Worm (Caenorhabditis elegans) whole organism, midembryonic: Measurements from ENCODE around the gene Y17D7B.4.

Source experiments
- T22C8.4 ChIP-seq: fragments of 200-800 bp; sonication (Bioruptor generic); IDR thresholded peaks from 2 replicates; pipeline ENCODE4 v1.3.6; 2022; ENCODE audit warnings: missing genetic modification characterization, missing compliant biosample characterization
- cog-1 ChIP-seq: sonication (generic microtip); optimal IDR thresholded peaks from 2 replicates; lab custom pipeline; 2016; ENCODE audit warnings: missing genetic modification characterization, missing compliant biosample characterization
- flt-1 ChIP-seq: fragments of 200-800 bp; sonication (Bioruptor generic); IDR thresholded peaks from 2 replicates; pipeline ENCODE4 v1.3.6; 2022; ENCODE audit warnings: missing genetic modification characterization, missing compliant biosample characterization
- klf-2 ChIP-seq: fragments of 200-800 bp; sonication (Bioruptor generic); conservative IDR thresholded peaks from 2 replicates; pipeline ENCODE4 v1.3.6; 2022; ENCODE audit warnings: missing genetic modification reagents, missing genetic modification characterization, missing compliant biosample characterization
- med-1 ChIP-seq: sonication (generic microtip); optimal IDR thresholded peaks from 2 replicates; lab custom pipeline; 2017; ENCODE audit warnings: missing genetic modification characterization, mild to moderate bottlenecking, missing compliant biosample characterization, antibody characterized with exemption, missing genetic modification reagents; ENCODE audit not compliant: insufficient read depth
- ref-1 ChIP-seq: fragments of 200-800 bp; sonication (Bioruptor generic); conservative IDR thresholded peaks from 2 replicates; pipeline ENCODE4 v1.3.6; 2022; ENCODE audit warnings: missing genetic modification reagents, missing genetic modification characterization, missing compliant biosample characterization
- tab-1 ChIP-seq: fragments of 200-800 bp; sonication (Bioruptor generic); IDR thresholded peaks from 2 replicates; pipeline ENCODE4 v1.3.6; 2022; ENCODE audit warnings: missing genetic modification characterization, missing compliant biosample characterization
- ztf-23 ChIP-seq: fragments of 200-800 bp; sonication (Bioruptor generic); IDR thresholded peaks from 2 replicates; pipeline ENCODE4 v1.3.6; 2022; ENCODE audit warnings: missing genetic modification reagents, missing genetic modification characterization, missing compliant biosample characterization
- ztf-29 ChIP-seq: fragments of 200-800 bp; sonication (Bioruptor generic); IDR thresholded peaks from 2 replicates; pipeline ENCODE4 v1.3.6; 2022; ENCODE audit warnings: missing genetic modification reagents, missing genetic modification characterization, missing compliant biosample characterization

Y17D7B.4 gene

DNA sequence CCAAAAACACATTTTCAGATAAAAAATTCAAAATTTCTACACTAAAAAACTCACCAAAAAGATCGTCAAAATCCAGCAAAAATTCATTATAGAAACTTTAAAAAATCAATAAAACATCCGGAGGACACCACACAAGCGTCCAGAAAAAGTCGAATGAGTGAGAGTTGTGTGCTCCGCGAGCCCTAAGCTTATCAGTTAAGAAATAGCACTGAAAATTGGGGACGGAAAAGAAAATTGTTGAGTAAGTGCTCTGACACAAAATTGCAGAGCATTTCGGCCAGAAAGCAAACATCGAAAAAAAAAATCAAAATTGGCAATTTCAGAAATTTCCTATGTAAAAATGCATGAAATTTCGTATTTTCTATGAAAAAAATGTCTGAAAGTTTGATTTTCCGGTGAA, 38.8 kb downstream of the Y17D7B.4 start:
- no peak for TF ChIP-seq ztf-23

DNA sequence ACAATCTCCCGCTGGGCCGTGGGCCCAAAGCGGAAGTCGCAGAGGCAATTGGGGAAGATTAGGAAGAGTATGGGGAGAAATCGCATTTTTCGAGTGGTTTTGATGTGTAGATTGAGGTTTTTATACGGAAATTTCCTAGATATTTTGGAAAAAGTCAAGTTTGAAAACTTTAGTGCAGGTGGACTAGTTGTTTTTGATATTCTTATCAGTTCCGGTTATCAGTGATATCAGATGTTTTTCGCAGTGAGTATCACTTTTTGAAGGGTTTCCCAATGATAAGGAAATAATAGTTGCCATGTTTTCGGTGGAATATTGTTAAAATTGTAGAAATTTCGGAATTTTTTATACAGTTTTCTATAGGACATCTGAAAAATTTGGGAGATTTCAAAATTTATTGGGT, 42.1 kb downstream of the Y17D7B.4 start, which contains the start of gene scl-20:
Gene scl-20, minus strand, starts transcription at position 101 of the 400 bp plus-strand sequence.
- TF ChIP-seq tab-1 (GFP tag; lab: Robert Waterston, UW) (no peak), klf-2 (GFP tag; lab: Robert Waterston, UW) (no peak)

DNA sequence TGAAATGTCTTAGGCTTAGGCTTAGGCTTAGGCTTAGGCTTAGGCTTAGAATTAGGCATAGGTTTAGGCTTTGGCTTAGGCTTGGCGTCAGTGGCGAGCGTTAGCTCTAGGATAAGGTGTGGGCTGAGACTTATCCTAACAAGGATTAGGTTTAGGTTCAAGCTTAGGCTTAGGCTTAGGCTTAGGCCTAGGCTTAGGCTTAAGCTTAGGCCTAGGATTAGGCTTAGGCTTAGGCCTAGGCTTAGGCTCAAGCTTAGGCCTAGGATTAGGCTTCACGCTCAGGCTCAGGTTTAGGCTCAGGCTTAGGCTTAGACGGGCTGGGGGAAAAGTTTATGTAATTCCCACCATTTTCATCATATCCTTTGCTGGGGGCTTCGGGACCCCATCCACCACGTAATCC, 42.5 kb downstream of the Y17D7B.4 start:
- TF ChIP-seq klf-2 (GFP tag; lab: Robert Waterston, UW): no peak
- TF ChIP-seq ztf-23: no peak
- no peak for TF ChIP-seq cog-1 (tag; lab: Kevin White, UChicago)
- no peak for TF ChIP-seq T22C8.4 (GFP tag; lab: Robert Waterston, UW)
- TF ChIP-seq med-1: no peak
- TF ChIP-seq ztf-29 (GFP tag; lab: Robert Waterston, UW): no peak
- no peak for TF ChIP-seq ref-1 (GFP tag; lab: Robert Waterston, UW)
- no peak for TF ChIP-seq flt-1 (GFP tag; lab: Robert Waterston, UW)
- TF ChIP-seq tab-1 (GFP tag; lab: Robert Waterston, UW): no peak

DNA sequence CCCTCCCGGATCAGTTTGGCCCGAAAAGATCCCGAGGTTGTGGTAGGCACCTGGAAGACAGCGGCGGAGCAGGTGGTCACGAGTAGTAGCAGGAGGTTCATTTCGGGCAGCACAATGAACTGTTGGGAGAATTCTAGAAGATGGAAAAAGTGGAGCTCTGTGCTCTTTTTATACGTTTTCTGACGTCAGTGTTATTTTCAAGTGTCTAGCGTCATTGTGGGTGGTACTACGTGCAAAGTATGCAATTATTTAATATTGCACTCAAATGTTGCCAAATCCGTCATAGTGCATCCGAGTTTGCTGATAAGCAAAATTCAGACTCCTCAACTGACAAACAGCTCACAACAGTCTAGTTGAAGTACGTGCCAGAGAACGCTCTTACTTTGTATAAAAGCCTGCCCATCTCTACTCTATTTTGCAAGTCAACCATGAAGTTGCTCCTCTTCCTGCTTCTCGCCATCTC, 44.9 kb downstream of the Y17D7B.4 start, which contains the start of the genes asp-18 and scl-19:
Gene asp-18, minus strand, starts transcription at position 101 of the 463 bp plus-strand sequence.
Gene scl-19, plus strand, starts transcription at position 413 of the 463 bp plus-strand sequence.
- TF ChIP-seq T22C8.4 (GFP tag; lab: Robert Waterston, UW): no peak
- TF ChIP-seq med-1: no peak
- TF ChIP-seq ztf-23: no peak
- TF ChIP-seq flt-1 (GFP tag; lab: Robert Waterston, UW): no peak
- TF ChIP-seq tab-1 (GFP tag; lab: Robert Waterston, UW): no peak
- TF ChIP-seq klf-2 (GFP tag; lab: Robert Waterston, UW): no peak
- TF ChIP-seq ref-1 (GFP tag; lab: Robert Waterston, UW): no peak
- no peak for TF ChIP-seq cog-1 (tag; lab: Kevin White, UChicago)

DNA sequence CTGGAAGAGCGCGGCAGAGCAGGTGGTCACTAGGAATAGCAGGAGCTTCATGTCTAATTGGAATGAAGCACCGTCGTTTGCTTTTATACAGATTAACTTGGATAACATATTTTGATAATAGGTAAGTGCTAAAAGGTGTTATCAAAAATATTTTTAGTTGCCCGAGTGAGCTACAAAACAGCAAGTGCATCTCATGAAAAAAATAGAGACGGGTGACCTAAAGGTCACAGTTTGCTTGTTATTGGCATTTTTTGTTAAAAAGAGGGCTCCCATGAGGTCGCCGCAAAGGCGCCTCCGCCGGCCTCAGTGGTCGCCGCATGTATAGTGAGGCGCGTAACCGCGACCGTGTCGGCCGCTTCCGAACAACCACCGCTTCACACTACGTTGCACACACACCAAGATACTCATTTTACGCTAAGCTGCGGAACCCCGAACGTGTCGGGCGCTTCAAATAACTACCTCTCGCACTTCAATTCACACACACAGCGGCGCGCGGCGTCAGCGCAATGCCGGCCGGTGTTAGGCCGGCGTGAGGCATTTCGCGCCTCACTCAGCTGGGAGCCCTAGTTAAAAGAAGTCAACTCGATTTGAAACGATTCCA, 47.1 kb downstream of the Y17D7B.4 start, which contains the start of gene asp-19:
Gene asp-19, minus strand, starts transcription at position 51 of the 601 bp plus-strand sequence.
- no peak for TF ChIP-seq tab-1 (GFP tag; lab: Robert Waterston, UW)
- no peak for TF ChIP-seq cog-1 (tag; lab: Kevin White, UChicago)
- no peak for TF ChIP-seq ztf-29 (GFP tag; lab: Robert Waterston, UW)
- no peak for TF ChIP-seq T22C8.4 (GFP tag; lab: Robert Waterston, UW)
- no peak for TF ChIP-seq flt-1 (GFP tag; lab: Robert Waterston, UW)
- no peak for TF ChIP-seq klf-2 (GFP tag; lab: Robert Waterston, UW)
- no peak for TF ChIP-seq med-1
- no peak for TF ChIP-seq ref-1 (GFP tag; lab: Robert Waterston, UW)
- no peak for TF ChIP-seq ztf-23
